Worm (Caenorhabditis elegans) whole organism, early embryonic: ENCODE data around the gene C05D11.8.

ENCODE experiments used
- B0310.2 ChIP-seq: sonication (generic microtip); optimal IDR thresholded peaks from 2 replicates; lab custom pipeline; 2016; ENCODE audit warnings: mild to moderate bottlenecking, missing genetic modification characterization, missing compliant biosample characterization
- aly-1 ChIP-seq: sonication (generic microtip); optimal IDR thresholded peaks from 2 replicates; lab custom pipeline; 2016; ENCODE audit warnings: missing genetic modification characterization, missing compliant biosample characterization
- ama-1 ChIP-seq: fragments of 150-350 bp; optimal IDR thresholded peaks from 2 replicates; lab custom pipeline; 2014
- ceh-36 ChIP-seq: sonication (generic microtip); optimal IDR thresholded peaks from 2 replicates; lab custom pipeline; 2016; ENCODE audit warnings: missing genetic modification characterization, inconsistent platforms, missing compliant biosample characterization
- ets-7 ChIP-seq: sonication (generic microtip); optimal IDR thresholded peaks from 2 replicates; lab custom pipeline; 2016; ENCODE audit warnings: missing genotype, missing genetic modification characterization, missing compliant biosample characterization
- flt-1 ChIP-seq: fragments of 200-800 bp; sonication (Bioruptor generic); IDR thresholded peaks from 2 replicates; pipeline ENCODE4 v1.3.6; 2022; ENCODE audit warnings: missing genetic modification characterization, missing compliant biosample characterization
- pes-1 ChIP-seq: fragments of 200-800 bp; sonication (Bioruptor generic); IDR thresholded peaks from 2 replicates; pipeline ENCODE4 v1.3.6; 2022; ENCODE audit warnings: missing genetic modification reagents, missing genetic modification characterization, missing compliant biosample characterization
- tra-4 ChIP-seq: sonication (generic microtip); optimal IDR thresholded peaks from 2 replicates; lab custom pipeline; 2017; ENCODE audit warnings: missing genetic modification characterization, missing compliant biosample characterization

ce11 chrIII:6454183-6454582 is 27.1 kb upstream of the C05D11.8 start, which contains the start of gene jhdm-1:
- TF ChIP-seq flt-1 (GFP tag; lab: Robert Waterston, UW), result no peak
- TF ChIP-seq B0310.2 (tag; lab: Kevin White, UChicago), result no peak
- TF ChIP-seq ama-1 (lab: Kevin White, UChicago), result no peak
- no peak for TF ChIP-seq ceh-36
- TF ChIP-seq ets-7 (tag; lab: Kevin White, UChicago), result no peak
- no peak for TF ChIP-seq tra-4
- no peak for TF ChIP-seq pes-1 (GFP tag; lab: Robert Waterston, UW)
- TF ChIP-seq aly-1 (tag; lab: Kevin White, UChicago), result no peak
